Worm (Caenorhabditis elegans) whole organism, L4 larva: ENCODE data around the gene sre-42.

Experiments
- F10B5.3 ChIP-seq: sonication (generic microtip); optimal IDR thresholded peaks from 2 replicates; lab custom pipeline; 2016; ENCODE audit warnings: mild to moderate bottlenecking, missing genetic modification characterization, missing compliant biosample characterization
- F49E8.2 ChIP-seq: sonication (generic microtip); optimal IDR thresholded peaks from 2 replicates; lab custom pipeline; 2016; ENCODE audit warnings: missing compliant biosample characterization, mild to moderate bottlenecking, missing genetic modification characterization, borderline replicate concordance
- hlh-30 ChIP-seq: sonication (generic microtip); optimal IDR thresholded peaks from 2 replicates; lab custom pipeline; 2017; ENCODE audit warnings: antibody characterized with exemption, mild to moderate bottlenecking, missing genetic modification characterization, missing compliant biosample characterization; ENCODE audit not compliant: insufficient read depth
- lin-13 ChIP-seq: fragments of 150-350 bp; optimal IDR thresholded peaks from 2 replicates; lab custom pipeline; 2014; ENCODE audit warnings: missing biosample characterization, missing genetic modification reagents, missing genetic modification characterization
- lsy-2 ChIP-seq, 2 experiments: fragments of 150-350 bp in 1 of 2; sonication (generic microtip) in 1 of 2; optimal IDR thresholded peaks; 2 replicates each; lab custom pipeline; 2014 to 2017; ENCODE audit warnings: missing biosample characterization in 2 of 2, missing genetic modification characterization in 2 of 2
- mes-2 ChIP-seq: sonication (generic microtip); optimal IDR thresholded peaks from 2 replicates; lab custom pipeline; 2016; ENCODE audit warnings: missing genotype, mild to moderate bottlenecking, missing genetic modification characterization, missing compliant biosample characterization; ENCODE audit not compliant: poor library complexity, severe bottlenecking
- nhr-25 ChIP-seq: sonication (generic microtip); optimal IDR thresholded peaks from 2 replicates; lab custom pipeline; 2017; ENCODE audit warnings: missing genetic modification characterization, mild to moderate bottlenecking, missing compliant biosample characterization, antibody characterized with exemption, moderate library complexity, borderline replicate concordance; ENCODE audit not compliant: insufficient read depth
- nhr-77 ChIP-seq: fragments of 150-350 bp; optimal IDR thresholded peaks from 2 replicates; lab custom pipeline; 2014; ENCODE audit warnings: missing biosample characterization, missing genetic modification characterization
- vab-7 ChIP-seq: fragments of 200-800 bp; sonication (Bioruptor generic); IDR thresholded peaks from 2 replicates; pipeline ENCODE4 v1.3.6; 2022; ENCODE audit warnings: missing genetic modification reagents, missing genetic modification characterization, missing compliant biosample characterization

DNA sequence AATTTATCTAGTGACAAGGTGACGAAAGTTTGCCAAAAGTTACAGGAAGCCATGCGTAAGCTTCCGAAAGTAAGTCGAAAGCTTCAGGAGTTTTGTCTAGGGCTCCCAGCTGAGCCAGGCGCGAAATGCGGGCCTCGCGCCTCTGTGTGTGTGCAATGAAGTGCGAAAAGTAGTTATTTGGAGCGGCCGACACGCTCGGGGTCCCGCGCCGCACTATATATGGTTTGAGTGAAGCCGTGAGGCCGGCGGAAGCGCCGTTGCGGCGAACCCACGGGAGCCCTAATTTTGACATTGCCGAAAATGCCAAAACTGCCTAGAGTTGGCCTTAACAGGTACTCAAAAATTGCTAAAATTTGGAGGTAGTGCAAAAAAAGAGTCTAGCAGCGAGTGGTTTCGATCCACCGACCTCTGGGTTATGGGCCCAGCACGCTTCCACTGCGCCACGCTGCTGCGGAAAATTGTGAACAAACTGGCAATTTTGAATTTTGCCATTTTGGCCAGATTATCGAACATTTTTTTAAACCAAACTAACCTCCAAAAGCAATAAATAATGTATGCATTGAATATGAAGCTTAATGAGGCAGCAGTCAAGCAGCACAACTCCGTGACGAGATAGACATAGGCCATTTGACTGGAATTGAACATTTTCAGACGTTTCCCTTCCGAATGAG, 48.7 kb upstream of the sre-42 start:
- TF ChIP-seq F10B5.3, result no peak
- peak; percentile 42; the same call in 1 of the 2 replicates for TF ChIP-seq vab-7 (GFP tag; lab: Robert Waterston, UW)
- TF ChIP-seq nhr-77 (tag; lab: Kevin White, UChicago), result no peak
- no peak for TF ChIP-seq lsy-2 (tag; optimal IDR thresholded peaks at IDR 0.05; lab: Kevin White, UChicago)
- TF ChIP-seq hlh-30 (tag; lab: Kevin White, UChicago), result no peak
- no peak for TF ChIP-seq mes-2 (tag; lab: Kevin White, UChicago)
- TF ChIP-seq nhr-25 (tag; lab: Kevin White, UChicago), result no peak
- TF ChIP-seq F49E8.2 (tag; lab: Kevin White, UChicago), result no peak
- TF ChIP-seq lin-13, result no peak
